Worm (Caenorhabditis elegans): Measurements from ENCODE around the gene T21B10.3.

The T21B10.3 gene

DNA sequence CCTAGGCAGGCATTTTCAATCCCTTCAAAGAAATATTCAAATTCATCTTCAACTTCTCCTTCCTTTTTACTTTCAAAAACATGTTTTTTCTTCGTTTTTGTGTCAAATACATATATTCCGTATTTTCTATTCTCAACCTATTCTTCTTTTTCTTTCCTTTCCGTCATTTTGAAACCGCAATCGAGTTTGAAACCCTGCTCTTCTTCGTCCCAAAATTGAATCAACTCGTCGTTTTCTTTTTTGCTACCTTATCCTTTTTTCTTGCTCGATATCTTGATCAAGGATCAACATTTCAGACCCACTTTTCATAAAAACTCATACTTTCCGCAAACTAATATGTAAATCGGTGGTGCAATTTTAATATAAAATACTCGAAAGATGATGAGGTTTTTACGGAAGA is 11.0 kb downstream of the T21B10.3 start:
- TF ChIP-seq zip-5 (tag; optimal IDR thresholded peaks at IDR 0.05): no peak
- no peak for TF ChIP-seq elt-4 (tag; optimal IDR thresholded peaks at IDR 0.05)
- TF ChIP-seq hlh-30 (tag; optimal IDR thresholded peaks at IDR 0.05; ENCODE audit: insufficient read depth): no peak
- TF ChIP-seq ttx-3 (tag; optimal IDR thresholded peaks at IDR 0.05): no peak
- TF ChIP-seq unc-42 (tag; optimal IDR thresholded peaks at IDR 0.05): peak; percentile 82
- TF ChIP-seq dmd-4 (tag; optimal IDR thresholded peaks at IDR 0.05; ENCODE audit: borderline replicate concordance): no peak
- TF ChIP-seq odd-2 (tag; optimal IDR thresholded peaks at IDR 0.05): no peak
- no peak for TF ChIP-seq ceh-45 (GFP tag; IDR thresholded peaks at IDR 0.05)

DNA sequence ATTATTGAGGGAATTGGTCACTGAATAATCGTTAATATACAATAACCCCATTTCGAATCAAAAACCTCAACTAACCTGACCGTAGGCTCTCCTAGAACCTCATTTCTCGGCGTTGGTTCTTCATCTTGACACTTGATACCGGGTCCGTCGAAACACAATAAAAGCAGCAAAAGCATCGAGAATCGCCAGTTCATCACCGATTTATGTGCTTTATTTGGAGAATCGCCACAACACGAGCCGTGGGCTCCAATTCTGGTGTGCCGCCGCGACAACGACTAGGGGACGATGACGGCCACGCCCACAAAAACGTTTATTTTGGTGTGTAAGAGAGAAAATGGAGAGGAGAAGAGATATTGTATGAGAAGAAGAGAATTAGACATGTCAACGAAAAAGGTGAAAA is 13.2 kb downstream of the T21B10.3 start, which contains the start of gene cutl-15:
TSS of gene cutl-15 (minus strand) at position 298 of the 400 bp plus-strand sequence.
- no peak for TF ChIP-seq npax-4 (tag; optimal IDR thresholded peaks at IDR 0.05)
- no peak for TF ChIP-seq fkh-10 (GFP tag; optimal IDR thresholded peaks at IDR 0.05)
- no peak for TF ChIP-seq sox-4 (tag; optimal IDR thresholded peaks at IDR 0.05)
- TF ChIP-seq mec-3 (tag; optimal IDR thresholded peaks at IDR 0.05; ENCODE audit: borderline replicate concordance): no peak

DNA sequence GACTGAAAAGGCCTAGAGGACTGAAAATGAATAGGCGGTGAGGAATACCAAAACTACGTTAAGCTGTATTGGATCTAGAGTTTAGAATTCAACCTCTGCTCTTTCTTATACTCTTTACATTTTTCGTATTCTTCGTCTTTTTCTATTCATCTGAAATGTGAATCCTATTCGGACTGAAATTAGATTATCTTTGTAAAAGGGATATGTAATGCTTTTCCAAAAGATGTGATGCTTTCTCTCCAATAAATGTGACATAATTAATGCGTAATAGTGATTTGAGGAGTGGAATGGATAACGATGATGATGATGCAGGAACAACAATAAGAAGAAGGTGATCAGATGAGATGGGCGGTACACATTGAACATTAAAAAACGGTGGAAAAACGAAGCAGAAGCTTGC is 14.5 kb downstream of the T21B10.3 start:
- TF ChIP-seq lim-6 (tag; optimal IDR thresholded peaks at IDR 0.05) (no peak), unc-42 (tag; optimal IDR thresholded peaks at IDR 0.05) (peak; percentile 54)

DNA sequence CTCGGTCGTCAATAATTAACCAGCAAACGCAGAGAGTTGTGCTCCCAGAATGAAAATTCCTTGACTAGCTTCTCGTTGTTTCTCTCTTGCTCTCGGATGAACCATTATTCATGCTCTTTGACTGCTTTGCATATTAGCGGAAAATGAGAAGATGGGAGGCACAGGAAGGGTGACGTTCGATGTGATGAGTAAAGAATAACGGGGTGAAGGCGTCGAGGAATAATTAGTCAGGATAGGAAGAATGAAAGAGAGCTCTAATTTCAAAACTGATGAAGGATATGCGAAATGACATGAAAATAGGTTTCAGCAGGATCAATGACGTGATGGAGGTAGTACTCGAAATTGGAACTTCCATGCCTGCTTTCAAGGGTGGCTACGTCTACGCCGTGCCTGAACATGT is 17.1 kb downstream of the T21B10.3 start:
- peak; percentile 43 for TF ChIP-seq ceh-31 (tag; optimal IDR thresholded peaks at IDR 0.05)
- no peak for TF ChIP-seq ceh-9 (tag; optimal IDR thresholded peaks at IDR 0.05)
- no peak for TF ChIP-seq Y22D7AL.16 (tag; optimal IDR thresholded peaks at IDR 0.05)
- TF ChIP-seq ref-2 (tag; optimal IDR thresholded peaks at IDR 0.05): no peak
- TF ChIP-seq ceh-45 (GFP tag; IDR thresholded peaks at IDR 0.05): no peak
- TF ChIP-seq ceh-14 (tag; optimal IDR thresholded peaks at IDR 0.05): peak; percentile 27
- TF ChIP-seq ceh-6 (GFP tag; optimal IDR thresholded peaks at IDR 0.05): no peak

DNA sequence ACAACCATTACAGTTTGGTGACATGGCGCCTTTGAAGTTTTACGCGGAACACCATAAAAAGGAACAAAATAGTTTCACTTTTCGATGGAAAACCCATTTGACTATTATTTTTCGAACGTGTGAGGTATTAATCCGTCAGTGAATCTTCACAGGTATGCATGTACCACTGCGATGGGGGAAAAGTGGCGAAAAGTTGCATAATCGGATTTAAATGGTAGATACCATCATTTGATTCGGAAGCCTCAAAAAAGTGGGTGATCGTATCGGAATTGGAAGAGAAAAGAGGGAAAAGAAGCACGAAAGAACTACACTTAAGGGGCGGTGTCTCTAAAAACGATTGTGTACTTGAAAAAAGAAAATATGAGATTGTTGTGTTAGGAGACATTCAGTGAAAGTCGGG is 19.5 kb downstream of the T21B10.3 start:
- TF ChIP-seq unc-86 (tag; optimal IDR thresholded peaks at IDR 0.05) (no peak), sox-2 (GFP tag; IDR thresholded peaks at IDR 0.05) (no peak)

DNA sequence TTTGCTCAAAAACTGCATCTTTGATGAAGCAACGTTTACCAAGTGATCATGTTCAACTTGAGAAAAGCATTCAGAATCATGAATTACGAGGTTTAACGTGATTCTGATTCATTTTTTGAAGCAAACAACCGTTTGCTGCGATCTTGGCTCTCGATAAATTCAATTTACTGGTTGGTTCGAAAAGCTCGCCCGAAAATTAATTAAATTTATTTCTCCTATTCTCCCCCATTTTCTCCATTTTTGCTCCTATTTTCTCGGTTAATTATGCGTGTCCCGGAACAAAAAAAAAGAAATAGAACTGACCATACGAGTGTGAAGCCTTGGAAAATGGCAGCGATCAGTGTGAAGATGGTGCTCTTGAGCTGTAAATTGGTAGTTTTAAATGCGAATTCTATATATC is 22.7 kb downstream of the T21B10.3 start:
- TF ChIP-seq ceh-14 (tag; optimal IDR thresholded peaks at IDR 0.05) (peak; percentile 9), madf-2 (tag; optimal IDR thresholded peaks at IDR 0.05) (no peak), unc-42 (tag; optimal IDR thresholded peaks at IDR 0.05) (peak; percentile 95)

DNA sequence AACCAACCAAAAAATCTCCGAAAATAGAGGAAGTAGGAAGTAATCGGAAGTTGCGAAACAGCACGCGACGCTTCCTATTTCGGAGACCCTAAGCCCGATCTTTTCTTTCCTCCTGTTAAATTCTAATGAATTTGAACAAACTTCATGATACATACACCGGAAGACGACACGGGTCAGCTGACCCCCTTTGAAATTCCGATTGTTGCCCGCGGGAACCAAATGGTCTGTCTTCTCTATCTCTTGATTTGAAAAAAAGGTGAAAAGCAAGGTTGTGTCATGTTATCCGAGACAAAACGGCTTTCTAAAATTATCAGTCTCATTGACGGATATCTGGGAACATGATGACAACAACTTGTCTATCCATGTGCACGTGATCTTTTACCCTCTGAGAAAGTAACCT is 24.9 kb downstream of the T21B10.3 start:
- TF ChIP-seq ceh-18 (tag; optimal IDR thresholded peaks at IDR 0.05) (peak; percentile 16), gmeb-2 (tag; optimal IDR thresholded peaks at IDR 0.05) (no peak), C38D4.7 (GFP tag; optimal IDR thresholded peaks at IDR 0.05) (no peak), unc-55 (GFP tag; optimal IDR thresholded peaks at IDR 0.05) (peak; percentile 66), elt-4 (tag; optimal IDR thresholded peaks at IDR 0.05) (no peak), ceh-48 (tag; optimal IDR thresholded peaks at IDR 0.05) (no peak), sdc-2 (tag; optimal IDR thresholded peaks at IDR 0.05) (no peak)

DNA sequence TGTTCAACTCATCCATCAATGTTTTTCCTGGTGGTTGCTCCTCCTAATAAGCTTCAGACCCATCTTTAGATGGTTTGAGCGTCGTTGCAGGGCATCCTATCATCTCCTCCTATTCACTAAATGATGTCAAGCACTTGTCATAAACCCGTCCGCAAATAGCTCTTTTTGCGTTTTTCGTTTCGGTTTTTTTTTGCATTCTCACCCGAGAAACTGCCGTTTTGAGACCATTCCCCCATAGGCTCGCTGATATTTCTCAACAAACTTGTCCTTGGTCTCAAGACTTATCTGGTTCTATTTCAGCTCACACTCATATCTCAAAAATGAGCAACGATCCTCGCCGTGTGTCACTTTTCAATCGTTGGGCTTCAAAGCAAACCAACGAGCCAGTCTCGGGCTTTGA is 26.2 kb downstream of the T21B10.3 start, which contains the start of gene cal-2:
TSS of gene cal-2 (plus strand) at position 301 of the 400 bp plus-strand sequence.
- no peak for TF ChIP-seq hlh-8 (tag; optimal IDR thresholded peaks at IDR 0.05)
- TF ChIP-seq ztf-16 (tag; optimal IDR thresholded peaks at IDR 0.05): no peak
- no peak for TF ChIP-seq ama-1 (optimal IDR thresholded peaks at IDR 0.05)
- TF ChIP-seq ceh-2 (tag; optimal IDR thresholded peaks at IDR 0.05): no peak
- TF ChIP-seq hlh-15 (tag; optimal IDR thresholded peaks at IDR 0.05): no peak
- no peak for TF ChIP-seq elt-2 (tag; optimal IDR thresholded peaks at IDR 0.05)
- no peak for TF ChIP-seq ceh-9 (tag; optimal IDR thresholded peaks at IDR 0.05)

Data from whole organism, late embryonic.